Fruit fly (Drosophila melanogaster) whole organism, prepupa: ENCODE measurements around the gene Smg6.

Experiments
- CG10669 ChIP-seq: fragments of 200-800 bp; sonication (Bioruptor generic); optimal IDR thresholded peaks from 3 replicates; lab custom pipeline; 2018; ENCODE audit warnings: missing biosample characterization, mild to moderate bottlenecking, missing genetic modification characterization, moderate library complexity
- CG11294 ChIP-seq: fragments of 200-800 bp; sonication (Bioruptor generic); IDR thresholded peaks from 2 replicates; pipeline ENCODE4 v1.3.6; 2022; ENCODE audit warnings: missing biosample characterization, missing genetic modification characterization
- CG11762 ChIP-seq: fragments of 200-800 bp; sonication (Bioruptor generic); optimal IDR thresholded peaks from 3 replicates; lab custom pipeline; 2016; ENCODE audit warnings: missing biosample characterization, missing genetic modification characterization; ENCODE audit not compliant: insufficient read depth
- CG11902 ChIP-seq: fragments of 200-800 bp; sonication (Bioruptor generic); optimal IDR thresholded peaks from 3 replicates; lab custom pipeline; 2016; ENCODE audit warnings: missing biosample characterization, missing genetic modification characterization
- CG15336 ChIP-seq: fragments of 200-800 bp; sonication (Bioruptor generic); IDR thresholded peaks from 2 replicates; pipeline ENCODE4 v1.3.6; 2022; ENCODE audit warnings: missing biosample characterization, missing genetic modification characterization
- CG1621 ChIP-seq: fragments of 200-800 bp; sonication (Bioruptor generic); optimal IDR thresholded peaks from 3 replicates; lab custom pipeline; 2018; ENCODE audit warnings: missing biosample characterization, mild to moderate bottlenecking, missing genetic modification characterization
- CG3032 ChIP-seq: fragments of 200-800 bp; optimal IDR thresholded peaks from 2 replicates; lab custom pipeline; 2019; ENCODE audit warnings: missing biosample characterization, mild to moderate bottlenecking, missing genetic modification characterization, moderate library complexity
- CG31627 ChIP-seq: fragments of 200-800 bp; sonication (Bioruptor generic); optimal IDR thresholded peaks from 3 replicates; lab custom pipeline; 2016; ENCODE audit warnings: missing biosample characterization, missing genetic modification characterization
- CG32006 ChIP-seq: fragments of 200-800 bp; sonication (Bioruptor generic); optimal IDR thresholded peaks from 3 replicates; lab custom pipeline; 2017; ENCODE audit warnings: missing biosample characterization, mild to moderate bottlenecking, missing genetic modification characterization
- CG34406 ChIP-seq: fragments of 200-800 bp; sonication (Bioruptor generic); optimal IDR thresholded peaks from 3 replicates; lab custom pipeline; 2016; ENCODE audit warnings: missing biosample characterization, missing genetic modification characterization
- CG3919 ChIP-seq: fragments of 200-800 bp; sonication (Bioruptor generic); optimal IDR thresholded peaks from 3 replicates; lab custom pipeline; 2016; ENCODE audit warnings: missing biosample characterization, missing genetic modification characterization
- CG4318 ChIP-seq: fragments of 200-800 bp; sonication (Bioruptor generic); optimal IDR thresholded peaks from 3 replicates; lab custom pipeline; 2017; ENCODE audit warnings: missing biosample characterization, mild to moderate bottlenecking, missing genetic modification characterization
- CG6163 ChIP-seq: fragments of 200-800 bp; sonication (Bioruptor generic); IDR thresholded peaks from 3 replicates; pipeline ENCODE4 v1.3.6; 2022; ENCODE audit warnings: missing biosample characterization, missing genetic modification characterization
- CG6276 ChIP-seq: fragments of 200-800 bp; sonication (Bioruptor generic); optimal IDR thresholded peaks from 2 replicates; lab custom pipeline; 2017; ENCODE audit warnings: missing biosample characterization, mild to moderate bottlenecking, missing genetic modification characterization
- CG6792 ChIP-seq: fragments of 200-800 bp; sonication (Bioruptor generic); optimal IDR thresholded peaks from 3 replicates; lab custom pipeline; 2016; ENCODE audit warnings: missing biosample characterization, missing genetic modification characterization
- CG6808 ChIP-seq: fragments of 200-800 bp; sonication (Bioruptor generic); optimal IDR thresholded peaks from 3 replicates; lab custom pipeline; 2017; ENCODE audit warnings: missing biosample characterization, missing genetic modification characterization, mild to moderate bottlenecking, moderate library complexity, missing genetic modification reagents
- CG7368 ChIP-seq: fragments of 200-800 bp; sonication (Bioruptor generic); optimal IDR thresholded peaks from 3 replicates; lab custom pipeline; 2016; ENCODE audit warnings: missing biosample characterization, missing genetic modification characterization
- CG8319 ChIP-seq: fragments of 200-800 bp; sonication (Bioruptor generic); optimal IDR thresholded peaks from 3 replicates; lab custom pipeline; 2016; ENCODE audit warnings: missing biosample characterization, missing genetic modification characterization
- CG8632 ChIP-seq: fragments of 200-800 bp; sonication (Bioruptor generic); optimal IDR thresholded peaks from 3 replicates; lab custom pipeline; 2016; ENCODE audit warnings: missing biosample characterization, missing genetic modification characterization
- Eip78C ChIP-seq: fragments of 200-800 bp; sonication (Bioruptor generic); peaks from one replicate; lab custom pipeline; 2016; ENCODE audit warnings: missing biosample characterization, missing genetic modification characterization
- Eip93F ChIP-seq: fragments of 200-800 bp; sonication (Bioruptor generic); optimal IDR thresholded peaks from 2 replicates; lab custom pipeline; 2016; ENCODE audit warnings: missing biosample characterization, mild to moderate bottlenecking, missing genetic modification characterization
- Ets21C ChIP-seq: fragments of 200-800 bp; sonication (Bioruptor generic); optimal IDR thresholded peaks from 3 replicates; lab custom pipeline; 2016; ENCODE audit warnings: missing biosample characterization, missing genetic modification characterization
- Ets96B ChIP-seq: fragments of 200-800 bp; optimal IDR thresholded peaks from 2 replicates; lab custom pipeline; 2019; ENCODE audit warnings: missing biosample characterization, mild to moderate bottlenecking, missing genetic modification characterization, moderate library complexity
- Gug ChIP-seq: fragments of 200-800 bp; sonication (Bioruptor generic); IDR thresholded peaks from 2 replicates; pipeline ENCODE4 v1.3.6; 2022; ENCODE audit warnings: missing biosample characterization, missing genetic modification characterization
- Met ChIP-seq: fragments of 200-800 bp; sonication (Bioruptor generic); optimal IDR thresholded peaks from 3 replicates; lab custom pipeline; 2016; ENCODE audit warnings: missing biosample characterization, missing genetic modification characterization
- OdsH ChIP-seq: fragments of 200-800 bp; sonication (Bioruptor generic); optimal IDR thresholded peaks from 3 replicates; lab custom pipeline; 2016; ENCODE audit warnings: missing biosample characterization, missing genetic modification characterization
- Sox102F ChIP-seq: fragments of 200-800 bp; sonication (Bioruptor generic); optimal IDR thresholded peaks from 2 replicates; lab custom pipeline; 2016; ENCODE audit warnings: missing biosample characterization, mild to moderate bottlenecking, missing genetic modification characterization
- Sox15 ChIP-seq: fragments of 200-800 bp; sonication (Bioruptor generic); optimal IDR thresholded peaks from 3 replicates; lab custom pipeline; 2016; ENCODE audit warnings: missing biosample characterization, missing genetic modification characterization
- achi ChIP-seq: fragments of 200-800 bp; sonication (Bioruptor generic); optimal IDR thresholded peaks from 3 replicates; lab custom pipeline; 2016; ENCODE audit warnings: missing biosample characterization, missing genetic modification characterization
- dac ChIP-seq: fragments of 200-800 bp; sonication (Bioruptor generic); optimal IDR thresholded peaks from 2 replicates; lab custom pipeline; 2017; ENCODE audit warnings: missing biosample characterization, mild to moderate bottlenecking, missing genetic modification characterization
- dsx ChIP-seq: fragments of 200-800 bp; optimal IDR thresholded peaks from 3 replicates; lab custom pipeline; 2019; ENCODE audit warnings: missing biosample characterization, mild to moderate bottlenecking, missing genetic modification characterization, moderate library complexity; ENCODE audit not compliant: poor library complexity, severe bottlenecking
- fd59A ChIP-seq: fragments of 200-800 bp; sonication (Bioruptor generic); optimal IDR thresholded peaks from 2 replicates; lab custom pipeline; 2017; ENCODE audit warnings: missing biosample characterization, mild to moderate bottlenecking, missing genetic modification characterization, missing genetic modification reagents
- fd85E ChIP-seq: fragments of 200-800 bp; sonication (Bioruptor generic); optimal IDR thresholded peaks from 3 replicates; lab custom pipeline; 2016; ENCODE audit warnings: missing biosample characterization, missing genetic modification characterization
- fkh ChIP-seq: fragments of 200-800 bp; sonication (Bioruptor generic); optimal IDR thresholded peaks from 3 replicates; lab custom pipeline; 2017; ENCODE audit warnings: missing biosample characterization, mild to moderate bottlenecking, missing genetic modification characterization, moderate library complexity
- lz ChIP-seq: fragments of 200-800 bp; sonication (Bioruptor generic); optimal IDR thresholded peaks from 3 replicates; lab custom pipeline; 2016; ENCODE audit warnings: missing biosample characterization, missing genetic modification characterization
- net ChIP-seq: fragments of 200-800 bp; sonication (Bioruptor generic); optimal IDR thresholded peaks from 3 replicates; lab custom pipeline; 2016; ENCODE audit warnings: missing biosample characterization, missing genetic modification characterization
- pdm3 ChIP-seq: fragments of 200-800 bp; sonication (Bioruptor generic); optimal IDR thresholded peaks from 3 replicates; lab custom pipeline; 2016; ENCODE audit warnings: missing biosample characterization, missing genetic modification characterization
- spab ChIP-seq: fragments of 200-800 bp; sonication (Bioruptor generic); optimal IDR thresholded peaks from 2 replicates; lab custom pipeline; 2017; ENCODE audit warnings: missing biosample characterization, mild to moderate bottlenecking, missing genetic modification characterization, missing genetic modification reagents
- ss ChIP-seq, 2 experiments: fragments of 200-800 bp; sonication (Bioruptor generic); optimal IDR thresholded peaks; 2 replicates in 1 of 2; 3 replicates in 1 of 2; lab custom pipeline; 2017 to 2018; ENCODE audit warnings: mild to moderate bottlenecking in 2 of 2, missing biosample characterization in 2 of 2, missing genetic modification characterization in 2 of 2, moderate library complexity in 1 of 2
- svp ChIP-seq: fragments of 200-800 bp; sonication (Bioruptor generic); peaks from one replicate; lab custom pipeline; 2016; ENCODE audit warnings: missing biosample characterization, missing genetic modification characterization
- topi ChIP-seq: fragments of 200-800 bp; sonication (Bioruptor generic); optimal IDR thresholded peaks from 3 replicates; lab custom pipeline; 2016; ENCODE audit warnings: missing biosample characterization, missing genetic modification characterization
- vri ChIP-seq: fragments of 200-800 bp; sonication (Bioruptor generic); optimal IDR thresholded peaks from 3 replicates; lab custom pipeline; 2016; ENCODE audit warnings: missing biosample characterization, mild to moderate bottlenecking, missing genetic modification characterization

Gene Smg6

DNA sequence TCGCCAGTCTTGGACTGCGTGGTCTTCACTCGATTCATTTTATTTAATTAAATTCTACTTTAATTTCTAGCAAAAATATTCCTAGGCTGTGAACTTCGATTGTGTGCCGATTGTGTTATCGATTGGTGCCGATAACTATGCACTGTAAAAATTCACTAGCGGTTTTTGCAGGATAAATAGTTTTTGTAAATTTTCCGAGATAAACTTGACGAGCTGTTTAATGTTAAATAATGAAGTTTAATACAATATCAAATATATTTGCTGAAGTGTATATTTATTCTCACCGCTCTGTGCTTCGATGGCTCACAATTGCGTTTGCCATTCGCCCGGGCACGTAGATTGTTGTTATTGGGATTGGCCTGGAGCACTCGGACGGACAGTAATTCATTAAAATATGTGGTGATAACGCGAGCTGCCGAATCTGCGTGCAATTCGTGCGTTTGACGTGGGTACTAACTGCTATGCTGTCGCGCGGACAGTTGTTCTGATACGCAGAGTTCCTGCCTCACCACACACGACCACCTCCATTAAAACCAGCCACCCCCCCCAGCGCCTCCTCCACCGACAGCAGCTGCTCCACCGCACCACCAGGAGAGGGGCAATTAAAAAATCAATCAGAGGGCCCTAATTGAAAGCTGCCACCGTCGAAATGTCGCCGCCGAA is 8.2 kb downstream of the Smg6 start, which contains the start of the genes EMC6 and Hr96 (continued):
- TF ChIP-seq spab (GFP tag; lab: Kevin White, UChicago) (peak; percentile 75), Ets21C (GFP tag; lab: Kevin White, UChicago) (peak; percentile 90), CG7368 (GFP tag; lab: Kevin White, UChicago) (peak; percentile 85), CG8319 (peak; percentile 87), Eip78C (peak; percentile 97), Eip93F (GFP tag; lab: Kevin White, UChicago) (peak; percentile 83), Ets96B (tag; lab: Kevin White, UChicago) (peak; percentile 84), CG11294 (GFP tag; lab: Robert Waterston, UW) (peak; percentile 89), fd85E (peak; percentile 62)
- TF ChIP-seq, all 60 proteins: peak for 53

DNA sequence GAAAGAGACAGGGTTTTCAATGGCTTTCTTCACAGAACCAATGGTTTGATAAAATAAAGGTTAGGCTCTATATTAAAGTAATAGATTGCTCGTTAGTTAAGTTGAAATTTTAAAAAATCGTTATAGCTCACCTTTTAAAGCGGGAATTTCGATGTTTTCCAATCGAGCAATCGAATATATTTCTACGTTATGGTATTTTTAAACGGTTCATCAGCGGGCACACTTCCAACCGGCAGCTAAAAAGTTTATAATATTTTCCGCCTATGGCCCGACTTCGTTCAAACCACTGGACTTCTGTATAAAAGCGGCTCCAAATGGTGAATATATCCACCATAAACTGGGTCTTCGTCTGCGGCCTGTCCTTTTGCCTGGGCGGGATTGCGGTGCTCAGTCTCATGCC is 10.2 kb downstream of the Smg6 start, which contains the start of gene beta4GalT7:
beta4GalT7 (plus strand) TSS at position 201 of the 400 bp plus-strand sequence.
- TF ChIP-seq pdm3 (GFP tag; lab: Kevin White, UChicago) (no peak), vri (GFP tag; lab: Kevin White, UChicago) (no peak), dac (GFP tag; lab: Kevin White, UChicago) (no peak), CG11294 (GFP tag; lab: Robert Waterston, UW) (no peak), CG11902 (GFP tag; lab: Kevin White, UChicago) (no peak), Met (no peak), Eip78C (no peak), Ets96B (tag; lab: Kevin White, UChicago) (no peak), Ets21C (GFP tag; lab: Kevin White, UChicago) (no peak)

DNA sequence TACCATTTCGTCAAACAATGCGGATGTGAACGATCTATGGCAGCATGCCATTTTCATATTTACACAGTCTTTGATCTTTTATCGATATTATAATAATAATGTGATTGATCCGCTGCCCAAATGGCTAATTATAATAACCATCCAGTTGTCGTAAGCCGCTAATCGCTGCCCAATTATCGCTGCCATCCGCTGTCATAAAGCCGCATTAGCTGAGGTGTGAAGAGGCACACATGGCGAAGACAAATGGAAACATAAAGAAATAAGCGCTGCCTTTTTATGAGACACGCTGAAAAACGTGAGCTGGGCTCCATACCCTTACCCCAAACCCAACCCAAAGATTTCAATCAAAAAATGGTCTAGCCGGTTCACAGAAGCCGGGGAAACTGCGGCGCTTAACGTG is 21.2 kb downstream of the Smg6 start:
- TF ChIP-seq fkh (GFP tag; lab: Kevin White, UChicago): no peak
- TF ChIP-seq OdsH: no peak
- TF ChIP-seq CG3032: no peak
- no peak for TF ChIP-seq CG11902 (GFP tag; lab: Kevin White, UChicago)
- TF ChIP-seq Met: no peak
- TF ChIP-seq CG6276: no peak
- no peak for TF ChIP-seq Sox15 (GFP tag; lab: Kevin White, UChicago)
- TF ChIP-seq fd85E: no peak
- no peak for TF ChIP-seq CG32006 (GFP tag; lab: Kevin White, UChicago)
- TF ChIP-seq svp: no peak
- TF ChIP-seq topi (GFP tag; lab: Kevin White, UChicago): no peak
- TF ChIP-seq CG15336: no peak
- no peak for TF ChIP-seq CG1621
- TF ChIP-seq, all 60 proteins: peak for 0

dm6 chr3R:25009745-25010446 is 23.4 kb downstream of the Smg6 start:
- TF ChIP-seq fd85E (no peak), CG6808 (GFP tag; lab: Kevin White, UChicago) (peak; percentile 87), CG4318 (GFP tag; lab: Kevin White, UChicago) (peak; percentile 89), CG11902 (GFP tag; lab: Kevin White, UChicago) (peak; percentile 44), ss (GFP tag; optimal IDR thresholded peaks at IDR 0.05; lab: Kevin White, UChicago) (peak; percentile 84 to 86), fd59A (GFP tag; lab: Kevin White, UChicago) (peak; percentile 85), Sox15 (GFP tag; lab: Kevin White, UChicago) (peak; percentile 52), dac (GFP tag; lab: Kevin White, UChicago) (peak; percentile 90), Met (peak; percentile 69), Sox102F (GFP tag; lab: Kevin White, UChicago) (peak; percentile 57), Gug (GFP tag; lab: Robert Waterston, UW) (peak; percentile 89), CG8632 (GFP tag; lab: Kevin White, UChicago) (peak; percentile 55), fkh (GFP tag; lab: Kevin White, UChicago) (no peak), CG15336 (peak; percentile 95), CG11762 (GFP tag; lab: Kevin White, UChicago) (peak; percentile 84), svp (peak; percentile 83), dsx (peak; percentile 78), CG6163 (GFP tag; lab: Robert Waterston, UW) (peak; percentile 95), CG6792 (peak; percentile 79), CG10669 (peak; percentile 84), achi (GFP tag; lab: Kevin White, UChicago) (peak; percentile 90), CG31627 (GFP tag; lab: Kevin White, UChicago) (peak; percentile 57), CG6276 (peak; percentile 94), net (GFP tag; lab: Kevin White, UChicago) (peak; percentile 85), CG3919 (peak; percentile 94), lz (peak; percentile 74), CG34406 (GFP tag; lab: Kevin White, UChicago) (peak; percentile 67), topi (GFP tag; lab: Kevin White, UChicago) (peak; percentile 69)
